Worm (Caenorhabditis elegans) whole organism, L4 larva: ENCODE results near the gene dmsr-6.
A peak's percentile ranks its signal among the peaks of the same experiment; 100 is the strongest.

Source experiments
- Y48G9A.11 ChIP-seq: fragments of 200-800 bp; sonication (Bioruptor generic); IDR thresholded peaks from 2 replicates; pipeline ENCODE4 v1.3.6; 2022; ENCODE audit warnings: missing genetic modification reagents, missing genetic modification characterization, missing compliant biosample characterization
- Y5F2A.4 ChIP-seq: fragments of 200-800 bp; sonication (Bioruptor generic); optimal IDR thresholded peaks from 2 replicates; lab custom pipeline; 2018; ENCODE audit warnings: mild to moderate bottlenecking, missing genetic modification characterization, missing compliant biosample characterization
- Y75B8A.6 ChIP-seq: fragments of 200-800 bp; sonication (Bioruptor generic); IDR thresholded peaks from 2 replicates; pipeline ENCODE4 v1.3.6; 2022; ENCODE audit warnings: missing genetic modification reagents, missing genetic modification characterization, missing compliant biosample characterization
- aha-1 ChIP-seq: fragments of 150-350 bp; peaks from one replicate; lab custom pipeline; 2014; ENCODE audit warnings: missing biosample characterization, missing genetic modification characterization
- ama-1 ChIP-seq: fragments of 150-350 bp; optimal IDR thresholded peaks from 2 replicates; lab custom pipeline; 2014; ENCODE audit warnings: inconsistent platforms, mixed read lengths
- arid-1 ChIP-seq: fragments of 200-800 bp; sonication (Bioruptor generic); conservative IDR thresholded peaks from 2 replicates; pipeline ENCODE4 v1.3.6; 2022; ENCODE audit warnings: missing genetic modification reagents, missing genetic modification characterization, missing compliant biosample characterization
- ceh-20 ChIP-seq: fragments of 200-800 bp; sonication (Bioruptor generic); IDR thresholded peaks from 2 replicates; pipeline ENCODE4 v1.3.6; 2022; ENCODE audit warnings: missing genetic modification reagents, missing genetic modification characterization, missing compliant biosample characterization
- ceh-32 ChIP-seq: sonication (generic microtip); optimal IDR thresholded peaks from 2 replicates; lab custom pipeline; 2016; ENCODE audit warnings: mild to moderate bottlenecking, missing genetic modification characterization, missing compliant biosample characterization; ENCODE audit not compliant: poor library complexity
- ceh-44 ChIP-seq: fragments of 200-800 bp; sonication (Bioruptor generic); IDR thresholded peaks from 2 replicates; pipeline ENCODE4 v1.3.6; 2022; ENCODE audit warnings: missing genetic modification reagents, missing genetic modification characterization, missing compliant biosample characterization
- cey-2 ChIP-seq: sonication (generic microtip); optimal IDR thresholded peaks from 3 replicates; lab custom pipeline; 2017; ENCODE audit warnings: missing genetic modification characterization, mild to moderate bottlenecking, missing compliant biosample characterization, antibody characterized with exemption, borderline replicate concordance; ENCODE audit not compliant: insufficient read depth
- daf-12 ChIP-seq: fragments of 150-350 bp; optimal IDR thresholded peaks from 2 replicates; lab custom pipeline; 2014; ENCODE audit warnings: missing biosample characterization, missing genetic modification reagents, missing genetic modification characterization
- daf-19 ChIP-seq: fragments of 200-800 bp; sonication (Bioruptor generic); conservative IDR thresholded peaks from 2 replicates; pipeline ENCODE4 v1.3.6; 2022; ENCODE audit warnings: missing genetic modification characterization, missing compliant biosample characterization
- dmd-8 ChIP-seq: fragments of 200-800 bp; sonication (Bioruptor generic); IDR thresholded peaks from 2 replicates; pipeline ENCODE4 v1.3.6; 2022; ENCODE audit warnings: missing genetic modification characterization, missing compliant biosample characterization
- fos-1 ChIP-seq: fragments of 150-350 bp; optimal IDR thresholded peaks from 2 replicates; lab custom pipeline; 2014; ENCODE audit warnings: missing biosample characterization, missing genetic modification characterization
- hmg-1.1 ChIP-seq: fragments of 200-800 bp; sonication (Bioruptor generic); IDR thresholded peaks from 2 replicates; pipeline ENCODE4 v1.3.6; 2022; ENCODE audit warnings: missing genetic modification reagents, missing genetic modification characterization, missing compliant biosample characterization
- lim-7 ChIP-seq: fragments of 200-800 bp; sonication (Bioruptor generic); IDR thresholded peaks from 2 replicates; pipeline ENCODE4 v1.3.6; 2022; ENCODE audit warnings: missing genetic modification characterization, missing compliant biosample characterization
- lin-15B ChIP-seq: fragments of 150-350 bp; sonication (generic microtip); optimal IDR thresholded peaks from 3 replicates; lab custom pipeline; 2014; ENCODE audit warnings: missing biosample characterization, missing genetic modification characterization
- lin-29 ChIP-seq: fragments of 200-800 bp; sonication (Bioruptor generic); IDR thresholded peaks from 2 replicates; pipeline ENCODE4 v1.3.6; 2022; ENCODE audit warnings: missing genetic modification reagents, missing genetic modification characterization, missing compliant biosample characterization
- mdl-1 ChIP-seq, 2 experiments: fragments of 150-350 bp in 1 of 2; sonication (generic microtip) in 1 of 2; optimal IDR thresholded peaks; 2 replicates each; lab custom pipeline; 2014 to 2017; ENCODE audit warnings: missing biosample characterization in 2 of 2, missing genetic modification characterization in 2 of 2
- nhr-11 ChIP-seq: fragments of 150-350 bp; optimal IDR thresholded peaks from 2 replicates; lab custom pipeline; 2014; ENCODE audit warnings: missing biosample characterization, missing genetic modification characterization
- nhr-77 ChIP-seq: fragments of 150-350 bp; optimal IDR thresholded peaks from 2 replicates; lab custom pipeline; 2014; ENCODE audit warnings: missing biosample characterization, missing genetic modification characterization
- pha-4 ChIP-seq, 2 experiments: fragments of 150-350 bp in 1 of 2; fragments of 200-800 bp in 1 of 2; sonication (Bioruptor generic) in 1 of 2; IDR thresholded peaks in 1 of 2; optimal IDR thresholded peaks in 1 of 2; 2 replicates each; pipeline versions ENCODE4 v1.3.6 to Lab custom; 2014 to 2022; ENCODE audit warnings: missing genetic modification characterization in 2 of 2, missing genetic modification reagents in 2 of 2, missing biosample characterization in 1 of 2, missing compliant biosample characterization in 1 of 2
- php-3 ChIP-seq: fragments of 200-800 bp; sonication (Bioruptor generic); IDR thresholded peaks from 2 replicates; pipeline ENCODE4 v1.3.6; 2022; ENCODE audit warnings: missing genetic modification reagents, missing genetic modification characterization, missing compliant biosample characterization
- rbr-2 ChIP-seq: sonication (generic microtip); optimal IDR thresholded peaks from 2 replicates; lab custom pipeline; 2016; ENCODE audit warnings: missing genotype, missing genetic modification characterization, missing compliant biosample characterization
- saeg-2 ChIP-seq: fragments of 200-800 bp; sonication (Bioruptor generic); IDR thresholded peaks from 2 replicates; pipeline ENCODE4 v1.3.6; 2022; ENCODE audit warnings: missing genetic modification reagents, missing genetic modification characterization, missing compliant biosample characterization
- snpc-1.2 ChIP-seq: fragments of 200-800 bp; sonication (Bioruptor generic); IDR thresholded peaks from 2 replicates; pipeline ENCODE4 v1.3.6; 2022; ENCODE audit warnings: missing genetic modification reagents, missing genetic modification characterization, missing compliant biosample characterization
- snpc-4 ChIP-seq: fragments of 150-350 bp; optimal IDR thresholded peaks from 2 replicates; lab custom pipeline; 2014; ENCODE audit warnings: missing biosample characterization, missing genetic modification characterization
- spr-1 ChIP-seq: sonication (generic microtip); optimal IDR thresholded peaks from 2 replicates; lab custom pipeline; 2016; ENCODE audit warnings: mild to moderate bottlenecking, missing genetic modification characterization, missing compliant biosample characterization
- unc-130 ChIP-seq: sonication (generic microtip); optimal IDR thresholded peaks from 2 replicates; lab custom pipeline; 2016; ENCODE audit warnings: missing genetic modification reagents, missing genetic modification characterization, missing compliant biosample characterization
- unc-62 ChIP-seq, 3 experiments: fragments of 150-350 bp in 1 of 3; sonication (generic microtip); optimal IDR thresholded peaks in 2 of 3; peaks in 1 of 3; 1 replicate in 1 of 3; 2 replicates in 2 of 3; lab custom pipeline; 2014 to 2017; ENCODE audit warnings: missing biosample characterization in 3 of 3, missing genetic modification characterization in 3 of 3, missing genetic modification reagents in 3 of 3, missing genotype in 1 of 3
- vab-7 ChIP-seq: fragments of 200-800 bp; sonication (Bioruptor generic); IDR thresholded peaks from 2 replicates; pipeline ENCODE4 v1.3.6; 2022; ENCODE audit warnings: missing genetic modification reagents, missing genetic modification characterization, missing compliant biosample characterization
- zag-1 ChIP-seq: fragments of 150-350 bp; optimal IDR thresholded peaks from 2 replicates; lab custom pipeline; 2014; ENCODE audit warnings: missing biosample characterization, missing genetic modification characterization
- ztf-11 ChIP-seq: fragments of 150-350 bp; optimal IDR thresholded peaks from 2 replicates; lab custom pipeline; 2014; ENCODE audit warnings: missing biosample characterization, missing genetic modification characterization
- ztf-7 ChIP-seq: fragments of 150-350 bp; optimal IDR thresholded peaks from 2 replicates; lab custom pipeline; 2014; ENCODE audit warnings: missing biosample characterization, missing genetic modification characterization

dmsr-6 gene

ce11 chrII:14427714-14428113 is 27.7 kb upstream of the dmsr-6 start:
- TF ChIP-seq aha-1 (peak; percentile 36), spr-1 (tag; lab: Kevin White, UChicago) (no peak), rbr-2 (tag; lab: Kevin White, UChicago) (no peak), ceh-20 (no peak)

- TF ChIP-seq dmd-8 (GFP tag; lab: Robert Waterston, UW) (no peak), unc-130 (GFP tag; lab: Kevin White, UChicago) (no peak), snpc-1.2 (GFP tag; lab: Robert Waterston, UW) (no peak), pha-4 (GFP tag; IDR thresholded peaks at IDR 0.05; lab: Robert Waterston, UW) (no peak), pha-4 (tag; optimal IDR thresholded peaks at IDR 0.05; lab: Kevin White, UChicago) (no peak), daf-19 (GFP tag; lab: Robert Waterston, UW) (no peak), ztf-7 (no peak), Y5F2A.4 (no peak), daf-12 (tag; lab: Kevin White, UChicago) (no peak), lim-7 (GFP tag; lab: Robert Waterston, UW) (no peak), hmg-1.1 (no peak), Y75B8A.6 (GFP tag; lab: Robert Waterston, UW) (no peak), cey-2 (no peak), nhr-11 (tag; lab: Kevin White, UChicago) (no peak)
These were observed 26.6 kb upstream of the dmsr-6 start for ce11 chrII:14428834-14429233.

- TF ChIP-seq zag-1 (no peak), cey-2 (no peak), vab-7 (GFP tag; lab: Robert Waterston, UW) (no peak), lin-15B (tag; lab: Kevin White, UChicago) (no peak)
These were observed 23.3 kb upstream of the dmsr-6 start for ce11 chrII:14432100-14432499.

ce11 chrII:14433712-14434352 is 21.6 kb upstream of the dmsr-6 start:
- TF ChIP-seq unc-62 (GFP tag; optimal IDR thresholded peaks at IDR 0.05 in 1 of 2; lab: Kevin White, UChicago) (peak in 1 of 2 experiments; percentile 91), unc-62 (tag; optimal IDR thresholded peaks at IDR 0.05; lab: Kevin White, UChicago) (no peak), arid-1 (GFP tag; lab: Robert Waterston, UW) (no peak), fos-1 (tag; lab: Kevin White, UChicago) (no peak), vab-7 (GFP tag; lab: Robert Waterston, UW) (no peak), php-3 (GFP tag; lab: Robert Waterston, UW) (no peak), ceh-32 (tag; lab: Kevin White, UChicago) (no peak)

ce11 chrII:14437116-14437515 is 18.3 kb upstream of the dmsr-6 start:
- TF ChIP-seq ama-1 (lab: Kevin White, UChicago) (no peak), mdl-1 (tag; optimal IDR thresholded peaks at IDR 0.05; lab: Kevin White, UChicago) (no peak), ztf-7 (no peak), ztf-11 (tag; lab: Kevin White, UChicago) (no peak), lin-29 (no peak), ceh-44 (GFP tag; lab: Robert Waterston, UW) (no peak), Y75B8A.6 (GFP tag; lab: Robert Waterston, UW) (no peak), Y48G9A.11 (GFP tag; lab: Robert Waterston, UW) (no peak), saeg-2 (no peak), ceh-32 (tag; lab: Kevin White, UChicago) (no peak), snpc-4 (no peak), nhr-77 (no peak)
